Worm (Caenorhabditis elegans): ENCODE data around the gene egl-45.

The egl-45 gene

DNA sequence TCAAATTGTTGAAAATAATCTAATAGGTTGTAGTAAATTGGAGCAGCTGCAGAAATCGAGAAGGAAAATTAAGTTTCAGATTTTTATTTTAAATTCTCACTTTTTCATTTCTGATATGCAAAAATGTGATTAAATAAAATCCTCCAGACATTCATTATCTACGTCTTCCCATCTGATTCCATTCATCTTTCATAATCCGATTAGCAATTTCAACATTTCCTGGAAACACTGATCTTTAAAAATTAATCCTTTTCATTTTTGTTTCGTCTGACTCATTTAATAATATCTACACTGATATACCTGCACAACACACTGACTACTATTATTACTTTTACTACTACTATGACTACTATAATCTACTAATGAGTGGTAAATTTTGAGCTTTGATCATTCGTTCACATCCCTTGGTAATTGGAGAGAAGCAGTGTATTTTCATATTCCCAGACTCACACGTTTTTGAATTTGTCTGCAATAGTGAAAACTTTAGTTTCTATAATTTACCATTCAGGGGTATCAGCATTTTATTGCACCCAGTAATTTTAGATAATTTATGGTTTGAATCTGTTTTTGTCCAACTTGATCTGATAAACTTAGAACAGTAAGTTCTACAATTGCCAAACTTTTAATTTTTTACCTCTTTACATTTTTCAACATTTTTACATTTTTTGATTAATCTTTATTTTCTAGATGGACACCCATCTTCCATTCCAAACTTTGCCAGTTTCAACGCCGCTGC is 10.6 kb upstream of the egl-45 start, which contains the start of gene ceh-23:
TSS of gene ceh-23 (plus strand) at position 686 of the 736 bp plus-strand sequence.
- TF ChIP-seq unc-62 (GFP tag; optimal IDR thresholded peaks at IDR 0.05) = no peak

ce11 chrIII:7837567-7837966 is 9.1 kb upstream of the egl-45 start:
- TF ChIP-seq unc-62 (GFP tag; optimal IDR thresholded peaks at IDR 0.05) = no peak

- no peak for TF ChIP-seq unc-62 (GFP tag; optimal IDR thresholded peaks at IDR 0.05)
Measured at ce11 chrIII:7835684-7836083, 7.3 kb upstream of the egl-45 start.

DNA sequence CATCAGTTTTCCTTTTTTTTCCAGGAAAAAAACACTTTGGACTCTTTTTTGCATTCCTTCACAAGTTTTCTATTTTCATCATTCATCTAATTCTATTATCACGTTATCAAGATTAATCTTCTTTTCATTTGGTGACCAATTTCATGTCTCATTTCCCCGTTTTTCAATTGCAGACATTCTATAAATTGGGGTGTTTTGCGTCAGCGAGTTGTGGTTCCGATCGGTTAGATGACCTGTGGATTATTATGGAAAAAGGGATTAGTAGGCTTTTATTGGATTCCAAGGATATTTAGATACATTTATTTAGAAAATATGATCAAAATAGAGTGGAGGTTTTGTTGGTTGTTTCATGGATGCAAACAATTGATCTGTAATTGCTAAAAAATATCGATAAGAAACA is 6.4 kb upstream of the egl-45 start:
- TF ChIP-seq unc-62 (GFP tag; optimal IDR thresholded peaks at IDR 0.05) = no peak

- TF ChIP-seq unc-62 (GFP tag; optimal IDR thresholded peaks at IDR 0.05) = no peak
Measured at ce11 chrIII:7832473-7832872, 4.0 kb upstream of the egl-45 start.

- TF ChIP-seq unc-62 (GFP tag; optimal IDR thresholded peaks at IDR 0.05) = no peak
Measured at ce11 chrIII:7824041-7824440, 4.4 kb downstream of the egl-45 start.

DNA sequence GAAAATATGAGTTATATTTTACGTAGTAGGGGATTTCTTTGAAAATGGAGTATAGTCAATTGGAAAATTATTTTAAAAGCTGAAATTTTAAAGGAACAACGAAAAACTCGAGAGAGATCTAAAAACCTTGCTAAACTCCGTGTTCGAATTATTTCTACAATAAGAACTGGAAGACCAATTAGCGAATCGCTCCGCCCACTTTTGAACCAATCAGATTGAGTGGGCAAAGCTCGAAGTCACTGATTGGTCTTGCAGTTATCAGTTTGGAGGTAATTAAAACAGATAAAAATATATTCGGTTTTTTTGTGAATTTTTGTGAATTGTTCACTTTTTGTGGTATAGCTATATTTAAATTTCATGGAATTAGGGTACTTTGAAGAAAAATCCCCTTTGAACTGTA is 5.1 kb downstream of the egl-45 start:
- no peak for TF ChIP-seq unc-62 (GFP tag; optimal IDR thresholded peaks at IDR 0.05)

DNA sequence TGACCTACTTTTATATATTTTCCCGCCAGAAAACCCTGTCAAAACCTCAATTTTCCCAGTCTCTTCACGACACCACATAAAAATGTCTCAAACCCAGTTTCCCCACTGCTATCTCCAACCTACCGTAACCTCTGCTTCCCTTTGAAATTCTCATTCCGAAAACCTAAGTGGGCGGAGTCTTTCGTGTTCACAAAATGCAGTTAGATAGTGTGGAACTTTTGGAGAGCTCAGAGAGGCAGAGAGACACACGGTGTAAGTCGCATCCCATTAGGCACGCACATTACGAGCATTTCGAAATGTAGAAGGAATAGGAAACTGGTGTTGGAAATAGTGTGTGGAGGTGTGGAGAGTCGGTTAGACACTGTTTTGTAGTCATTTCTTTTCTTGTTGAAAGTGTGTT is 8.6 kb downstream of the egl-45 start:
- no peak for TF ChIP-seq unc-62 (GFP tag; optimal IDR thresholded peaks at IDR 0.05)

DNA sequence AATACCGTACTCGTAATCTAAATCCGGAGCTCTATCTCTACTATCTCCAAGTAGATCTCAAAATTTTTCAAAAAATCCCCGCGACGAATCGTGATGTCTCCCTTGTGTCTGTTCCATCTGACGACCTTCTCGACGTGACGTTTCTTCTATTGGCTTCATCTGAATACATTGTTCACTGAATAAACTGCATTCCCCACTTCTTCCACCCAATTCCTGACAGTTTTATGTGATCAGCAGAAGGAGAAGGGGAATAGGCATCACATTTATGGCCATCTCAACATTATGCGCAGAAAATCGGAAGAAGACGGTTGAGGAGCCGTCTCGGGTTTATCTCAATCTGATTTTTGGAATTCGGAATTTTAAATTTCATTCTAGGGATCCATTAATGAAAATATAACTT is 9.5 kb downstream of the egl-45 start:
- no peak for TF ChIP-seq unc-62 (GFP tag; optimal IDR thresholded peaks at IDR 0.05)

DNA sequence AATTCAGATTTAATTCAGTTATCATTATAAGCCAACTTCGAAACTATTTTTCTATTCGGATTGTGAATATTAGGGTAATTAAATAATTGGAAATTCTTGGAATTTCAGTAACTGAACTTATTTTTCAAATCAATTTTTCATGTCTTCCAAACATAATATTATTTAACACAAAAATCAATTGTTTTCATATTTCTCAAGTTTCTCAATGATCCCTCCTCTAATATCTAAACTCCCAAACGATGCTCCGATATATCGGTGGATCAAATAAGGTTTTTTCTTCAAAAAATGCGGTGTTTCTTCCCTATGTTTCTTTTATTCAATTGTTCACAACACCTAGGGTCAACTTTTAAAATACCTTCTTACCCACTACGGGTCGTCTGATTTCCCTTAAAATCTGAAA is 12.0 kb downstream of the egl-45 start:
- TF ChIP-seq unc-62 (GFP tag; optimal IDR thresholded peaks at IDR 0.05) = no peak

- no peak for TF ChIP-seq unc-62 (GFP tag; optimal IDR thresholded peaks at IDR 0.05)
Measured at ce11 chrIII:7815571-7816348, 12.7 kb downstream of the egl-45 start.

- no peak for TF ChIP-seq unc-62 (GFP tag; optimal IDR thresholded peaks at IDR 0.05)
Measured at ce11 chrIII:7815056-7815366, 13.4 kb downstream of the egl-45 start.

- TF ChIP-seq unc-62 (GFP tag; optimal IDR thresholded peaks at IDR 0.05) = no peak
Measured at ce11 chrIII:7814159-7815055, 14.0 kb downstream of the egl-45 start, which contains the start of gene egl-5. Gene egl-5, plus strand, starts transcription at chrIII:7814374.

- TF ChIP-seq unc-62 (GFP tag; optimal IDR thresholded peaks at IDR 0.05) = no peak
Measured at ce11 chrIII:7812208-7812880, 16.1 kb downstream of the egl-45 start.

DNA sequence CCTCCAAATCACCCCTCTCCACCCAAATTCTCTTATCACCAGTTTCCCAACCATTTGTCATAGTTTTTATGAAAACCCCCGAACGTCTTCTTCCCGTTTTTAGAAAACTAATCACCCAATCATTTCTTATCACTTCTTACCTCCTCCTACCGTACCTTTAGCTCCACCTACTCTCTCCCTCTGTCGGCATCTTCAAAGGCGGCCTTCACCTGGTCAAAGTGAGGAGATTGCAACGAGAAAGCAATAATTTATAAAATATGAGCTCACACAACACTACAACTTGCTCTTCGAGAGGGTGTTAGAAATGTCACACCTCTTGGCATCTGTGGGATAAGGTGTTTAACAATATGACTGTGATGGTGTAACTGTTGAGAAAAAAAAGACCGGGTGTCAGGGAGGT is 19.4 kb downstream of the egl-45 start:
- no peak for TF ChIP-seq unc-62 (GFP tag; optimal IDR thresholded peaks at IDR 0.05)

- TF ChIP-seq unc-62 (GFP tag; optimal IDR thresholded peaks at IDR 0.05) = no peak
Measured at ce11 chrIII:7806947-7807346, 21.5 kb downstream of the egl-45 start.
